Fruit fly (Drosophila melanogaster) whole organism, embryonic: Measurements from ENCODE around the gene CG43638.

ENCODE experiments used
- Abd-B ChIP-seq: fragments of 200-800 bp; sonication (Bioruptor generic); optimal IDR thresholded peaks from 2 replicates; lab custom pipeline; 2018; ENCODE audit warnings: missing biosample characterization, mild to moderate bottlenecking, missing genetic modification characterization, moderate library complexity
- CG10462 ChIP-seq: fragments of 200-800 bp; sonication (Bioruptor generic); optimal IDR thresholded peaks from 2 replicates; lab custom pipeline; 2016; ENCODE audit warnings: missing biosample characterization, missing genetic modification characterization
- CG10543 ChIP-seq: fragments of 200-800 bp; sonication (Bioruptor generic); optimal IDR thresholded peaks from 3 replicates; lab custom pipeline; 2017; ENCODE audit warnings: missing biosample characterization, mild to moderate bottlenecking, missing genetic modification characterization, moderate library complexity
- CG11093 ChIP-seq: fragments of 200-800 bp; sonication (Bioruptor generic); IDR thresholded peaks from 3 replicates; pipeline ENCODE4 v1.3.6; 2022; ENCODE audit warnings: missing biosample characterization, missing genetic modification characterization
- CG12104 ChIP-seq: fragments of 200-800 bp; sonication (Bioruptor generic); optimal IDR thresholded peaks from 3 replicates; lab custom pipeline; 2016; ENCODE audit warnings: missing biosample characterization, missing genetic modification characterization
- CG12299 ChIP-seq: fragments of 200-800 bp; sonication (Bioruptor generic); optimal IDR thresholded peaks from 2 replicates; lab custom pipeline; 2018; ENCODE audit warnings: missing biosample characterization, mild to moderate bottlenecking, missing genetic modification characterization
- CG1233 ChIP-seq: fragments of 200-800 bp; sonication (Bioruptor generic); optimal IDR thresholded peaks from 4 replicates; lab custom pipeline; 2018; ENCODE audit warnings: missing biosample characterization, mild to moderate bottlenecking, missing genetic modification characterization
- CG14014 ChIP-seq: fragments of 200-800 bp; sonication (Bioruptor generic); IDR thresholded peaks from 2 replicates; pipeline ENCODE4 v1.3.6; 2022; ENCODE audit warnings: missing biosample characterization, missing genetic modification characterization
- CG14710 ChIP-seq: fragments of 200-800 bp; sonication (Bioruptor generic); optimal IDR thresholded peaks from 3 replicates; lab custom pipeline; 2019; ENCODE audit warnings: missing biosample characterization, mild to moderate bottlenecking, missing genetic modification characterization, moderate library complexity
- CG16779 ChIP-seq: fragments of 200-800 bp; sonication (Bioruptor generic); IDR thresholded peaks from 2 replicates; pipeline ENCODE4 v1.3.6; 2022; ENCODE audit warnings: missing biosample characterization, missing genetic modification characterization
- CG17612 ChIP-seq: fragments of 200-800 bp; sonication (Bioruptor generic); IDR thresholded peaks from 2 replicates; pipeline ENCODE4 v1.3.6; 2022; ENCODE audit warnings: missing biosample characterization, missing genetic modification characterization
- CG18476 ChIP-seq: fragments of 200-800 bp; sonication (Bioruptor generic); optimal IDR thresholded peaks from 2 replicates; lab custom pipeline; 2016; ENCODE audit warnings: missing biosample characterization, mild to moderate bottlenecking, missing genetic modification characterization
- CG2712 ChIP-seq: fragments of 200-800 bp; optimal IDR thresholded peaks from 3 replicates; lab custom pipeline; 2019; ENCODE audit warnings: missing biosample characterization, mild to moderate bottlenecking, missing genetic modification characterization, moderate library complexity
- CG2889 ChIP-seq: fragments of 200-800 bp; sonication (Bioruptor generic); IDR thresholded peaks from 3 replicates; pipeline ENCODE4 v1.3.6; 2022; ENCODE audit warnings: missing biosample characterization, missing genetic modification characterization
- CG3163 ChIP-seq: fragments of 200-800 bp; sonication (Bioruptor generic); optimal IDR thresholded peaks from 3 replicates; lab custom pipeline; 2016; ENCODE audit warnings: missing biosample characterization, missing genetic modification characterization
- CG3407 ChIP-seq: fragments of 200-800 bp; sonication (Bioruptor generic); optimal IDR thresholded peaks from 2 replicates; lab custom pipeline; 2018; ENCODE audit warnings: missing biosample characterization, mild to moderate bottlenecking, missing genetic modification characterization
- CG6254 ChIP-seq: fragments of 200-800 bp; sonication (Bioruptor generic); optimal IDR thresholded peaks from 3 replicates; lab custom pipeline; 2017; ENCODE audit warnings: mild to moderate bottlenecking, missing biosample characterization, missing genetic modification reagents, missing genetic modification characterization
- CG6791 ChIP-seq: fragments of 200-800 bp; sonication (Bioruptor generic); IDR thresholded peaks from 3 replicates; pipeline ENCODE4 v1.3.6; 2022; ENCODE audit warnings: missing biosample characterization, missing genetic modification characterization; ENCODE audit not compliant: partially characterized antibody
- CG7372 ChIP-seq: fragments of 200-800 bp; sonication (Bioruptor generic); IDR thresholded peaks from 2 replicates; pipeline ENCODE4 v1.3.6; 2022; ENCODE audit warnings: missing biosample characterization, missing genetic modification characterization
- CG8359 ChIP-seq: fragments of 200-800 bp; sonication (Bioruptor generic); optimal IDR thresholded peaks from 2 replicates; lab custom pipeline; 2017; ENCODE audit warnings: missing biosample characterization, mild to moderate bottlenecking, missing genetic modification characterization, borderline replicate concordance
- CG8924 ChIP-seq: fragments of 200-800 bp; optimal IDR thresholded peaks from 3 replicates; lab custom pipeline; 2019; ENCODE audit warnings: missing biosample characterization, mild to moderate bottlenecking, missing genetic modification characterization, moderate library complexity
- CG9817 ChIP-seq: fragments of 200-800 bp; sonication (Bioruptor generic); optimal IDR thresholded peaks from 2 replicates; lab custom pipeline; 2018; ENCODE audit warnings: missing biosample characterization, mild to moderate bottlenecking, missing genetic modification characterization, moderate library complexity
- CHES-1-like ChIP-seq: fragments of 200-800 bp; sonication (Bioruptor generic); optimal IDR thresholded peaks from 2 replicates; lab custom pipeline; 2016; ENCODE audit warnings: missing biosample characterization, missing genetic modification characterization
- Camta ChIP-seq: fragments of 200-800 bp; sonication (Bioruptor generic); optimal IDR thresholded peaks from 2 replicates; lab custom pipeline; 2016; ENCODE audit warnings: missing biosample characterization, missing genetic modification characterization
- Dip3 ChIP-seq: fragments of 200-800 bp; sonication (Bioruptor generic); optimal IDR thresholded peaks from 3 replicates; lab custom pipeline; 2016; ENCODE audit warnings: missing biosample characterization, missing genetic modification characterization
- E2f2 ChIP-seq: fragments of 200-800 bp; sonication (Bioruptor generic); IDR thresholded peaks from 2 replicates; pipeline ENCODE4 v1.3.6; 2022; ENCODE audit warnings: missing biosample characterization, missing genetic modification characterization
- H15 ChIP-seq: fragments of 200-800 bp; sonication (Bioruptor generic); IDR thresholded peaks from 3 replicates; pipeline ENCODE4 v1.3.6; 2022; ENCODE audit warnings: missing biosample characterization, missing genetic modification characterization
- Hand ChIP-seq: fragments of 200-800 bp; sonication (Bioruptor generic); optimal IDR thresholded peaks from 2 replicates; lab custom pipeline; 2017; ENCODE audit warnings: mild to moderate bottlenecking, missing biosample characterization, missing genetic modification reagents, missing genetic modification characterization
- Mes4 ChIP-seq: fragments of 200-800 bp; sonication (Bioruptor generic); optimal IDR thresholded peaks from 2 replicates; lab custom pipeline; 2016; ENCODE audit warnings: missing biosample characterization, missing genetic modification characterization
- Myb ChIP-seq: fragments of 200-800 bp; sonication (Bioruptor generic); optimal IDR thresholded peaks from 2 replicates; lab custom pipeline; 2016; ENCODE audit warnings: missing biosample characterization, missing genetic modification characterization
- NC2α ChIP-seq: fragments of 200-800 bp; sonication (Bioruptor generic); optimal IDR thresholded peaks from 2 replicates; lab custom pipeline; 2016; ENCODE audit warnings: missing biosample characterization, missing genetic modification characterization
- NfI ChIP-seq: fragments of 200-800 bp; sonication (Bioruptor generic); optimal IDR thresholded peaks from 3 replicates; lab custom pipeline; 2018; ENCODE audit warnings: missing biosample characterization, mild to moderate bottlenecking, missing genetic modification characterization, moderate library complexity
- PHDP ChIP-seq: fragments of 200-800 bp; sonication (Bioruptor generic); optimal IDR thresholded peaks from 3 replicates; lab custom pipeline; 2018; ENCODE audit warnings: missing biosample characterization, mild to moderate bottlenecking, missing genetic modification characterization, moderate library complexity
- chn ChIP-seq: fragments of 200-800 bp; sonication (Bioruptor generic); optimal IDR thresholded peaks from 2 replicates; lab custom pipeline; 2016; ENCODE audit warnings: missing biosample characterization, missing genetic modification characterization
- dan ChIP-seq: fragments of 200-800 bp; sonication (Bioruptor generic); IDR thresholded peaks from 2 replicates; pipeline ENCODE4 v1.3.6; 2022; ENCODE audit warnings: missing biosample characterization, missing genetic modification characterization
- dimm ChIP-seq: fragments of 200-800 bp; sonication (Bioruptor generic); IDR thresholded peaks from 2 replicates; pipeline ENCODE4 v1.3.6; 2022; ENCODE audit warnings: missing biosample characterization, missing genetic modification characterization
- emc ChIP-seq: fragments of 200-800 bp; sonication (Bioruptor generic); optimal IDR thresholded peaks from 2 replicates; lab custom pipeline; 2016; ENCODE audit warnings: missing biosample characterization, missing genetic modification characterization
- eve ChIP-seq, 2 experiments: fragments of >200 bp; optimal IDR thresholded peaks; 2 replicates each; lab custom pipeline; 2017; ENCODE audit warnings: missing biosample characterization in 2 of 2, missing genetic modification characterization in 2 of 2
- ftz-f1 ChIP-seq: fragments of 200-800 bp; sonication (Bioruptor generic); optimal IDR thresholded peaks from 2 replicates; lab custom pipeline; 2016; ENCODE audit warnings: missing biosample characterization, missing genetic modification characterization
- gsb ChIP-seq: fragments of 200-800 bp; sonication (Bioruptor generic); IDR thresholded peaks from 2 replicates; pipeline ENCODE4 v1.3.6; 2022; ENCODE audit warnings: missing biosample characterization, missing genetic modification characterization
- gsb-n ChIP-seq: fragments of 200-800 bp; sonication (Bioruptor generic); optimal IDR thresholded peaks from 3 replicates; lab custom pipeline; 2018; ENCODE audit warnings: missing biosample characterization, mild to moderate bottlenecking, missing genetic modification characterization
- jigr1 ChIP-seq: fragments of 200-800 bp; sonication (Bioruptor generic); IDR thresholded peaks from 3 replicates; pipeline ENCODE4 v1.3.6; 2022; ENCODE audit warnings: missing biosample characterization, missing genetic modification characterization
- kni ChIP-seq: fragments of 200-800 bp; sonication (Bioruptor generic); optimal IDR thresholded peaks from 3 replicates; lab custom pipeline; 2017; ENCODE audit warnings: mild to moderate bottlenecking, missing biosample characterization, missing genetic modification reagents, missing genetic modification characterization
- mirr ChIP-seq: fragments of 200-800 bp; sonication (Bioruptor generic); optimal IDR thresholded peaks from 3 replicates; lab custom pipeline; 2018; ENCODE audit warnings: missing biosample characterization, mild to moderate bottlenecking, missing genetic modification characterization
- sima ChIP-seq: fragments of 200-800 bp; sonication (Bioruptor generic); optimal IDR thresholded peaks from 2 replicates; lab custom pipeline; 2016; ENCODE audit warnings: missing biosample characterization, missing genetic modification characterization
- sna ChIP-seq: fragments of 200-800 bp; sonication (Bioruptor generic); IDR thresholded peaks from 2 replicates; pipeline ENCODE4 v1.3.6; 2022; ENCODE audit warnings: missing biosample characterization, missing genetic modification characterization; ENCODE audit not compliant: partially characterized antibody
- sr ChIP-seq: fragments of 200-800 bp; sonication (Bioruptor generic); IDR thresholded peaks from 3 replicates; pipeline ENCODE4 v1.3.6; 2022; ENCODE audit warnings: missing biosample characterization, missing genetic modification characterization
- tna ChIP-seq: fragments of 200-800 bp; sonication (Bioruptor generic); IDR thresholded peaks from 2 replicates; pipeline ENCODE4 v1.3.6; 2022; ENCODE audit warnings: missing biosample characterization, missing genetic modification characterization; ENCODE audit not compliant: partially characterized antibody
- trh ChIP-seq: fragments of 200-800 bp; sonication (Bioruptor generic); optimal IDR thresholded peaks from 2 replicates; lab custom pipeline; 2016; ENCODE audit warnings: missing biosample characterization, missing genetic modification characterization
- tx ChIP-seq: fragments of 200-800 bp; sonication (Bioruptor generic); optimal IDR thresholded peaks from 2 replicates; lab custom pipeline; 2016; ENCODE audit warnings: missing biosample characterization, missing genetic modification characterization

Gene CG43638

DNA sequence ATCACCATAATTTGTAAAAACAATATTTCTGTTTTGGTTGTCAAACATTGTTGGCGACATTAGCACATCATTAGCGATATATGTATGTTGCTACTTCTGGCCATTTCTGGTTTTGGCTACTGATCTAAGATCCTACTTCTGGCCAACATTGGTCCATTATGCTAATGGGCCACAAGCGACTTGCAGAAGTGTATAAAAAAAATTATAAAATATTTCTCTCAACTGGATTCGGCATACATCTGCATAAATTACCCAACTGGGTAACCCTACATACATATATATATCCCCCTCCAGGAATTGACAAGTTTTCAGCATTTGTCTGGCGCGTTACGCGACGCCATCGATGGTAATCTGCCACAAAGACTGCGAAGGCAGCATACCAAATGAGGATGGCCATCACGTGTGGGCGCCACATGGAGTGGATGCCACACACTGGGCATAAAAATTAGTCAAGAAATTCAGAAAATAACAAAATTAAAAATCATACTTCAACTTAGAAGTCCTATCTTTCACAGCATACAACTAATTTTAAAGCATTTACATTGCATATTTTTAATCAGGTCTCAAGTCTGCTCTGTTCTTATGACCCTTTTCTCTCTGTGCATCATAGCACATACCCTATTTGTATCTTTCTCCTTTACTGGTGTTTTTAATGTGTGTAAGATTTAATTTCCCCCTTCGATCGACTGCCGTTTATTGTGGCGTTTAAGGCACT is 6.8 kb upstream of the CG43638 start (continued):
- no peak for TF ChIP-seq PHDP (tag; lab: Kevin White, UChicago)
- no peak for TF ChIP-seq CG11093 (GFP tag; lab: Robert Waterston, UW)
- TF ChIP-seq dan (GFP tag; lab: Robert Waterston, UW), result no peak; the same call in 1 of the 2 replicates
- peak; percentile 12 for TF ChIP-seq CG3163 (GFP tag; lab: Kevin White, UChicago)
- no peak for TF ChIP-seq mirr (GFP tag; lab: Kevin White, UChicago)
- TF ChIP-seq CG8924 (tag; lab: Kevin White, UChicago), result peak; percentile 23
- peak; percentile 34 for TF ChIP-seq chn
- TF ChIP-seq CG3407 (GFP tag; lab: Kevin White, UChicago), result no peak
- no peak for TF ChIP-seq ftz-f1 (GFP tag; lab: Kevin White, UChicago)
- TF ChIP-seq sna, result no peak
- peak; percentile 16 for TF ChIP-seq Camta (GFP tag; lab: Kevin White, UChicago)
- no peak for TF ChIP-seq CHES-1-like (GFP tag; lab: Kevin White, UChicago)
- TF ChIP-seq CG7372, result peak; percentile 18; the same call in 1 of the 2 replicates
- TF ChIP-seq CG8359 (GFP tag; lab: Kevin White, UChicago), result no peak
- no peak for TF ChIP-seq dimm (GFP tag; lab: Robert Waterston, UW)
- TF ChIP-seq Mes4 (GFP tag; lab: Kevin White, UChicago), result peak; percentile 37
- peak; percentile 26; the same call in 1 of the 2 replicates for TF ChIP-seq E2f2 (GFP tag; lab: Robert Waterston, UW)
- TF ChIP-seq H15 (GFP tag; lab: Robert Waterston, UW), result peak; percentile 63; the same call in 2 of the 3 replicates
- peak; percentile 31 for TF ChIP-seq Abd-B (GFP tag; lab: Kevin White, UChicago)
- TF ChIP-seq NfI, result no peak
- no peak for TF ChIP-seq Dip3 (GFP tag; lab: Kevin White, UChicago)
- TF ChIP-seq CG2712 (tag; lab: Kevin White, UChicago), result peak; percentile 71
- TF ChIP-seq CG10543, result no peak
- no peak for TF ChIP-seq sima (GFP tag; lab: Kevin White, UChicago)
- no peak for TF ChIP-seq CG6791 (GFP tag; lab: Robert Waterston, UW)
- TF ChIP-seq emc (GFP tag; lab: Kevin White, UChicago), result no peak
- no peak for TF ChIP-seq gsb (GFP tag; lab: Robert Waterston, UW)
- peak; percentile 45 for TF ChIP-seq CG18476 (GFP tag; lab: Kevin White, UChicago)
- TF ChIP-seq CG14014 (GFP tag; lab: Robert Waterston, UW), result no peak
- TF ChIP-seq gsb-n (tag; lab: Kevin White, UChicago), result no peak
- TF ChIP-seq CG2889 (GFP tag; lab: Robert Waterston, UW), result no peak
- no peak for TF ChIP-seq CG12299
- TF ChIP-seq tx (GFP tag; lab: Kevin White, UChicago), result peak; percentile 30
- no peak for TF ChIP-seq CG17612 (GFP tag; lab: Robert Waterston, UW)
- TF ChIP-seq jigr1 (GFP tag; lab: Robert Waterston, UW), result no peak
- no peak for TF ChIP-seq CG16779 (GFP tag; lab: Robert Waterston, UW)
- no peak for TF ChIP-seq NC2α (GFP tag; lab: Kevin White, UChicago)
- TF ChIP-seq CG9817, result no peak
- TF ChIP-seq CG10462 (GFP tag; lab: Kevin White, UChicago), result no peak
- TF ChIP-seq CG14710 (tag; lab: Kevin White, UChicago), result peak; percentile 77
- no peak for TF ChIP-seq trh (GFP tag; lab: Kevin White, UChicago)
- peak; percentile 81; the same call in 2 of the 3 replicates for TF ChIP-seq sr (GFP tag; lab: Robert Waterston, UW)
- no peak for TF ChIP-seq Hand (GFP tag; lab: Kevin White, UChicago)
- no peak for TF ChIP-seq CG12104 (GFP tag; lab: Kevin White, UChicago)
- TF ChIP-seq CG6254 (GFP tag; lab: Kevin White, UChicago), result peak; percentile 86
- peak in 1 of 2 experiments; percentile 55 for TF ChIP-seq eve (GFP tag; optimal IDR thresholded peaks at IDR 0.05; lab: Kevin White, UChicago)
- no peak for TF ChIP-seq kni (GFP tag; lab: Kevin White, UChicago)
- TF ChIP-seq Myb (GFP tag; lab: Kevin White, UChicago), result no peak
- no peak for TF ChIP-seq tna (GFP tag; lab: Robert Waterston, UW)
- no peak for TF ChIP-seq CG1233 (GFP tag; lab: Kevin White, UChicago)
